Worm (Caenorhabditis elegans) whole organism, L4/young adult: Measurements from ENCODE around the gene ugt-43.

Source experiments
- dao-5 ChIP-seq: sonication (generic microtip); optimal IDR thresholded peaks from 2 replicates; lab custom pipeline; 2016; ENCODE audit warnings: missing genotype, missing genetic modification characterization, moderate library complexity, missing compliant biosample characterization
- him-1 ChIP-seq: sonication (generic microtip); optimal IDR thresholded peaks from 2 replicates; lab custom pipeline; 2016; ENCODE audit warnings: missing genotype, missing genetic modification reagents, missing genetic modification characterization, missing compliant biosample characterization

ce11 chrIV:10463987-10464638, at the start of gene ugt-43:
- TF ChIP-seq him-1 (no peak), dao-5 (no peak)
